Worm (Caenorhabditis elegans): ENCODE results near the gene rnf-113.

DNA sequence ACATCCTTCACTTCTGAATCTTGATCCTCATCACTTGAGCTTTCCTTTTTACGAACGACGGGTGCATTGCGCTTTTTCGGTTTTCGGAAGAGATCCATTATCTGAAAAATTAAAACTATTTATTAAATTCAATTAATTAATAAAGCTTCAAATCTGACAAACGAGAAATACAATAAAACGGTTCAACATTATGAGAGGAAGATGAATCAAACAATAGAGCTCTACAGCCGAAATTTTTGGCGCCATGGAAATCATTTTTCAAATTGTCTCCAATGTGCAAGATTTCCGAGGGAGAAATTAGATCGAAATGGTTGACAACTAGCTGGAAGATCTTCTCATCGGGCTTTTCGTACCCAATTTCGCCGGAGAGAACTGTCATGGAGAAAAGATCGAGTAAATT lies at the start of gene rnf-113:
- TF ChIP-seq unc-62 (GFP tag; optimal IDR thresholded peaks at IDR 0.05) = no peak
- no peak for TF ChIP-seq snpc-4 (tag; optimal IDR thresholded peaks at IDR 0.05)
- no peak for TF ChIP-seq tbx-2 (tag; optimal IDR thresholded peaks at IDR 0.05)
